Worm (Caenorhabditis elegans): Measurements from ENCODE around the gene Y73B6BL.289.

Y73B6BL.289 gene

DNA sequence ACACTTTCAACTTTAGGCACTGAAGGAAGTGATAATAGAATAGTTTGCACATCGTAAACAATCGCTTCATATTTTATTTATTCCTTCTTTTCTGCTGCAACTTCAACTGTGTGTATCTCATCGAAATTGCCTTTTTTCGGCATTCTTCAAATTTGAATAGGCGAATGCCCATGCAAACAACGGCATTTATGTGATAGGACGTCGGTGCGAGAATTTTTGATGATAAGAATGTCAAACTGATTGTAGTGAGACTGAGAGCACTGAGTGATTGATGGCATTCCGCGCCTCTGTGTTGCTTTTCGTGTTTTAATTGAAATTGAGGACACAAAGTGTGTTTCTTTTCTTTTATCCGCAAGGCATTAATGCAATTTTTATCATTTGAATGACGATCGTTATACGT is 16.5 kb upstream of the Y73B6BL.289 start:
- no peak for TF ChIP-seq hnd-1 (tag; optimal IDR thresholded peaks at IDR 0.05)
- TF ChIP-seq ceh-36 (tag; optimal IDR thresholded peaks at IDR 0.05), result no peak
- TF ChIP-seq ceh-13 (GFP tag; optimal IDR thresholded peaks at IDR 0.05), result no peak
- TF ChIP-seq tbx-11 (GFP tag; IDR thresholded peaks at IDR 0.05), result no peak
- TF ChIP-seq ets-7 (tag; optimal IDR thresholded peaks at IDR 0.05), result no peak
- TF ChIP-seq tra-4 (tag; optimal IDR thresholded peaks at IDR 0.05), result no peak

DNA sequence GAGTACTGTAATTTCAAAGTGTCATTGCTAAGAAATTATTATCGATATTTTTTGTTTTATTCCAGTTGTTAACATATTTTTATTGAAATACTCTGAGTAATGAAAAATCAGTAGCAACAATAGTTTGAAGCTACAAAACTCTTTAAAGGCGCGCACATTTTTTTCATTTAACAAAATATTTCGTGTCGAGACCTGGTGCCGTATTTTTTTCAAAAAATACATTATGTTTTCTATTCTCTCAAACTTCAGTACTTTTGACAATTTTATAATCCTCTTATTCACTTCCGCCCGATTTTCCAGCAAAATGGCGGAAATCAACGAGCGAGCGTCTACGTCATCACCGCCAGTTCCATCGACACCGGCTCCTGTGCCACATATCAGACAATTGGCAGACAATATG is 13.4 kb upstream of the Y73B6BL.289 start, which contains the start of gene blos-2:
Gene blos-2, plus strand, starts transcription at position 301 of the 400 bp plus-strand sequence.
- no peak for TF ChIP-seq ceh-36 (tag; optimal IDR thresholded peaks at IDR 0.05)
- no peak for TF ChIP-seq scrt-1 (GFP tag; IDR thresholded peaks at IDR 0.05)
- TF ChIP-seq flt-1 (GFP tag; IDR thresholded peaks at IDR 0.05), result no peak
- no peak for TF ChIP-seq ceh-13 (GFP tag; optimal IDR thresholded peaks at IDR 0.05)

DNA sequence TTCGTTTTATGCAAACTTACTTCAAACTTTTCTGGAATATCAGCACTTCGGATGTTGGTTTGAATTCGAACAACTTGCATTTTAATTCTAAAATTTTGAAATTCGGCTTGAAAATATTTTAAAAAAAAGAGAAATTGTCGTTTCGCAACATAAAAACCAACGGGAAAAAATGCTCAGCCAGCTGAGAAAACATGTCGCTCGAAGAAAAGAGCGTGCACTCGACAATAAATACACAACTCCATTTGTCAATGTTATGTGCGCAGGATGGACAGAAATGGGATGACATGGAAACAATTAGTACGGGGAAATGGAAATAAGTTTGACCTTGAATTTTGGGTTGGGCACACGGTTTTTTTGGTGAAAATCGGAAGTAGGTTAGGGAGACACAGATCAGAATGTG is 11.4 kb upstream of the Y73B6BL.289 start, which contains the start of gene mif-4:
Gene mif-4, minus strand, starts transcription at position 87 of the 400 bp plus-strand sequence.
- no peak for TF ChIP-seq B0310.2 (tag; optimal IDR thresholded peaks at IDR 0.05)
- no peak for TF ChIP-seq hnd-1 (tag; optimal IDR thresholded peaks at IDR 0.05)
- TF ChIP-seq aly-1 (tag; optimal IDR thresholded peaks at IDR 0.05), result no peak
- no peak for TF ChIP-seq scrt-1 (GFP tag; IDR thresholded peaks at IDR 0.05)
- TF ChIP-seq tbx-37 (GFP tag; conservative IDR thresholded peaks at IDR 0.05), result no peak
- no peak for TF ChIP-seq hmg-4 (GFP tag; optimal IDR thresholded peaks at IDR 0.05)
- TF ChIP-seq flt-1 (GFP tag; IDR thresholded peaks at IDR 0.05), result no peak
- TF ChIP-seq ceh-13 (GFP tag; optimal IDR thresholded peaks at IDR 0.05), result no peak
- no peak for TF ChIP-seq ets-7 (tag; optimal IDR thresholded peaks at IDR 0.05)
- no peak for TF ChIP-seq F13C5.2 (tag; optimal IDR thresholded peaks at IDR 0.05)
- no peak for TF ChIP-seq hmbx-1 (tag; optimal IDR thresholded peaks at IDR 0.05)
- TF ChIP-seq tra-4 (tag; optimal IDR thresholded peaks at IDR 0.05), result no peak
- no peak for TF ChIP-seq pes-1 (GFP tag; IDR thresholded peaks at IDR 0.05)
- TF ChIP-seq ceh-36 (tag; optimal IDR thresholded peaks at IDR 0.05), result no peak

DNA sequence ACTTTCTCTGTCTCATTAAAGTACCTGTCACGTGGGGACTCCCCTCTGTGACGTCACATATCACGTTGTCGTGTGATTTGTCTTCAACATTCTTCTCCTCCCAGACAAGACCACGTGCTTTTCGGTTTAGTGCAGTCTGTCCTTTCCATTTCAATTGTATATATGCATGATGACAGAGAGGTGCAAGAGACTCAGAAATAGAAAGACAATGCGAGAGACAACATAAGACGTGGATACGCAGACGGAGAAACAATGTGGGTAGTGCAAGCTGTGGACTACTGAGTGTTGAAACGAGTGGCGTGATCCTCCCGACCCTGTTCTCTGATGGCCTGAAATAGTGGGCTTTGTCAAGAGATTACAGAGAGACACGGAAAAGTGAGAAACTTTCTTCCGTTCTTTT is 10.6 kb upstream of the Y73B6BL.289 start:
- TF ChIP-seq hmbx-1 (tag; optimal IDR thresholded peaks at IDR 0.05), result no peak
- no peak for TF ChIP-seq B0310.2 (tag; optimal IDR thresholded peaks at IDR 0.05)

DNA sequence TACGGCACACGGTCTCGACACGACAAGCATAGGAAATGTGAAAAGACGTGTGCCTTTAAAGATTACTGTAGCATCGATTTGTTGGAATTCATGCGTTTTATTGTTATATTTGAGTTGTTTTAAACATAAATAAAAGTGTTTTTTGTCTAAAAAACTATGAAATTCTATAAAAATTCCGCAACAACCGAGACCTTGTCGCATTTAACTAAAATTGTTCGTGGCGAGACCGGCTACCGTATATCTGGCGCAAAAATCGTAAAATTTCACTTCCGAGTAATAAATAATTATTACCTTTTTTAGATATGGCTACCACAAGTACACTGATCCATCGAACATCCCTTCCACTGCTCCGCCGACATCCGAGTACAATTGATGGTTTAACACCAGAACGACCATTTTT is 10.0 kb upstream of the Y73B6BL.289 start, which contains the start of gene ipla-6:
Gene ipla-6, plus strand, starts transcription at position 301 of the 400 bp plus-strand sequence.
- TF ChIP-seq hnd-1 (tag; optimal IDR thresholded peaks at IDR 0.05), result no peak
- TF ChIP-seq hmbx-1 (tag; optimal IDR thresholded peaks at IDR 0.05), result no peak
- no peak for TF ChIP-seq ama-1 (optimal IDR thresholded peaks at IDR 0.05)
- TF ChIP-seq pes-1 (GFP tag; IDR thresholded peaks at IDR 0.05), result no peak
- TF ChIP-seq aly-1 (tag; optimal IDR thresholded peaks at IDR 0.05), result no peak
- no peak for TF ChIP-seq ceh-13 (GFP tag; optimal IDR thresholded peaks at IDR 0.05)
- TF ChIP-seq flt-1 (GFP tag; IDR thresholded peaks at IDR 0.05), result no peak

DNA sequence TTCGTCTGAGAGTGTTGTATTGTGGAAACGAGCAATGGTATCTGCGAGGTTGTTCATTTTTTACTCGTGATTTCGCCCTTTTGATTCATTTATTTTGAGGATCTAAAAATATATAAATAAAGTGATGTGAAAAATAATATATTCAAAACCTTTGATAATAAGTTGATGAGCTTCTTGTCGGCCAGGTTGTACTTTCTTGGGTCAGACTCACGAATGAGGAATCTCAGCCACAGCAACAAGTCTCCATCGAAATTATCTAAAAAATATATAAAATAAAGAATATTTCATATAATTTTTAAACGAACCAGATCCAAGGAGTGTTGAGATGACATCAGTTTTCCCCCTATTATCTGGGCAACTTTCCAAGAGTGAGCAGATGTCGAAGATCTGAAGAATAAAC is 4.9 kb upstream of the Y73B6BL.289 start, which contains the start of gene Y73B6BL.288:
Gene Y73B6BL.288, minus strand, starts transcription at position 101 of the 400 bp plus-strand sequence.
- TF ChIP-seq flt-1 (GFP tag; IDR thresholded peaks at IDR 0.05) (no peak), hmbx-1 (tag; optimal IDR thresholded peaks at IDR 0.05) (no peak), ama-1 (optimal IDR thresholded peaks at IDR 0.05) (no peak), tra-4 (tag; optimal IDR thresholded peaks at IDR 0.05) (no peak), scrt-1 (GFP tag; IDR thresholded peaks at IDR 0.05) (no peak), F13C5.2 (tag; optimal IDR thresholded peaks at IDR 0.05) (no peak), tbx-11 (GFP tag; IDR thresholded peaks at IDR 0.05) (no peak), ceh-13 (GFP tag; optimal IDR thresholded peaks at IDR 0.05) (no peak), ets-7 (tag; optimal IDR thresholded peaks at IDR 0.05) (no peak), aly-1 (tag; optimal IDR thresholded peaks at IDR 0.05) (no peak), pes-1 (GFP tag; IDR thresholded peaks at IDR 0.05) (no peak), hmg-4 (GFP tag; optimal IDR thresholded peaks at IDR 0.05) (no peak), ceh-36 (tag; optimal IDR thresholded peaks at IDR 0.05) (no peak), tbx-37 (GFP tag; conservative IDR thresholded peaks at IDR 0.05) (no peak), hnd-1 (tag; optimal IDR thresholded peaks at IDR 0.05) (no peak)

DNA sequence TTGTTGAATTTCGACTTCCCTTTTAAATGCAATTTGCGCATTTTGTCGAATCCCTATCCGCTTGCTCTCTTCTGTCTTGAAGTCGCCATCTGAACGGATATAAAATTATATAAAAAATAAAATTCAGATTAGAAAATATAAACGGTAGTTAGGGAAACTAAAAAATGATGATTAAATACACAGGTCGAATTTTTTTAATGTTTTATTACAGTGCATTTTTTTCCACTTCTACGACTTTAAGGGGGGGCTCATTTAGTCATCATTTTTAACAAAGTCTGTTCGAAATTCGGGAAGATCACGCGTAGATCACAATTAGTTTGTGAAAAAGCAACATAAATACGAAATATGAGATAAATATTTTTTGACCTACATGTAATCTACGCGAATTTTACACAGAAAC is 4.4 kb upstream of the Y73B6BL.289 start, which contains the start of gene Y73B6BL.14:
Gene Y73B6BL.14, minus strand, starts transcription at position 101 of the 400 bp plus-strand sequence.
- no peak for TF ChIP-seq hnd-1 (tag; optimal IDR thresholded peaks at IDR 0.05)

DNA sequence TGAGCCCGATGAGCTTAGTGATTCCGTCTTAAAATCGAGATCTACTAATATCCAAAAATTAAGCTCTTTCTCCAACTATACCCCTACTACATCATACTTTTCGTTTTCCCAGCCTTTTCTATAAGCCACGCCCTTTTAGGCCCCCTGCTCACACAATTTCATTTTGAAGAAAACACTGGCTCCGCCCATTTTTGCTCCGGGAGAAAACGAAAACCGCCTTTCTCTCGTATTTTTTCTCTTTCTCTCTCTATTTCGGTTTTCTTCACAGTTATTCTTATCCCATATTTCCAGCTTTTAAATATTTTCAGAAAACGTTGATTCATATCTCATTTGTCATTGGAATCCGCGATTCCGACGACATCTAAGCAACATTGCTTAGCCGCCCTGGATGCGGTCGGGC is 14.4 kb downstream of the Y73B6BL.289 start, which contains the start of gene Y73B6BL.47:
Gene Y73B6BL.47, plus strand, starts transcription at position 301 of the 400 bp plus-strand sequence.
- no peak for TF ChIP-seq B0310.2 (tag; optimal IDR thresholded peaks at IDR 0.05)
- TF ChIP-seq hmbx-1 (tag; optimal IDR thresholded peaks at IDR 0.05), result no peak
- TF ChIP-seq flt-1 (GFP tag; IDR thresholded peaks at IDR 0.05), result no peak
- TF ChIP-seq ceh-13 (GFP tag; optimal IDR thresholded peaks at IDR 0.05), result no peak
- TF ChIP-seq ets-7 (tag; optimal IDR thresholded peaks at IDR 0.05), result no peak

DNA sequence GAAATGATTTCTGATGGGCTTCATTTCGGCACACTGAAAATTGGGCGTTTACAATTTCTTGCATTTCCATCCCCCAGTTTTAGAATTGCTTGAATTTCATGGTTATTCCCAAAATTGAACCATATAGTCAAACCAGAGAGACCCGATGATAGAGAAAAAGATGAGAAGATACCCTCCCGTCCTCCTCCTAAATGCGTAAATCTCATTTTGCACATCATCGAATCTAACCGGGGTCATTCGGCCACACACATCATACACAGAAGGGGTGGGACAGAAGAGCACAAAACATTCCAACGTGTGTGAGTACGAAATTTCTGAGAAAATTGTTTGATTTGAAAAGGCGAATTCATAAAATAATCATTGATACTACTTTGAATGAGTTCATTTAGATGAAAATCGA is 16.3 kb downstream of the Y73B6BL.289 start:
- TF ChIP-seq tbx-37 (GFP tag; conservative IDR thresholded peaks at IDR 0.05) (no peak), flt-1 (GFP tag; IDR thresholded peaks at IDR 0.05) (no peak), hmbx-1 (tag; optimal IDR thresholded peaks at IDR 0.05) (no peak), hmg-4 (GFP tag; optimal IDR thresholded peaks at IDR 0.05) (no peak), hnd-1 (tag; optimal IDR thresholded peaks at IDR 0.05) (no peak), pes-1 (GFP tag; IDR thresholded peaks at IDR 0.05) (no peak), sea-1 (GFP tag; conservative IDR thresholded peaks at IDR 0.05) (no peak), aly-1 (tag; optimal IDR thresholded peaks at IDR 0.05) (no peak), ets-7 (tag; optimal IDR thresholded peaks at IDR 0.05) (no peak), scrt-1 (GFP tag; IDR thresholded peaks at IDR 0.05) (no peak)

Data from whole organism, early embryonic.